Worm (Caenorhabditis elegans): Measurements from ENCODE around the gene epg-6.
A peak's percentile ranks its signal among the peaks of the same experiment; 100 is the strongest.

Gene epg-6

ce11 chrIII:10638339-10639021, 38.5 kb upstream of the epg-6 start, which contains the start of gene Y39A1A.27:
Y39A1A.27 (plus strand) TSS chrIII:10638971.
- TF ChIP-seq unc-55 (GFP tag; optimal IDR thresholded peaks at IDR 0.05) (peak; percentile 60), nhr-10 (tag; optimal IDR thresholded peaks at IDR 0.05) (no peak), ama-1 (optimal IDR thresholded peaks at IDR 0.05) (no peak), ceh-16 (tag; optimal IDR thresholded peaks at IDR 0.05) (no peak), F13H6.1 (tag; optimal IDR thresholded peaks at IDR 0.05) (no peak), lin-11 (tag; optimal IDR thresholded peaks at IDR 0.05) (no peak)

ce11 chrIII:10637933-10638332, 37.9 kb upstream of the epg-6 start:
- TF ChIP-seq fos-1 (tag; optimal IDR thresholded peaks at IDR 0.05) (no peak), zag-1 (tag; optimal IDR thresholded peaks at IDR 0.05) (no peak), unc-62 (GFP tag; optimal IDR thresholded peaks at IDR 0.05) (no peak), nhr-25 (tag; optimal IDR thresholded peaks at IDR 0.05) (no peak), crh-2 (tag; optimal IDR thresholded peaks at IDR 0.05) (no peak), sma-9 (GFP tag; optimal IDR thresholded peaks at IDR 0.05) (no peak), sma-9 (tag; optimal IDR thresholded peaks at IDR 0.05) (no peak), snpc-4 (tag; optimal IDR thresholded peaks at IDR 0.05) (no peak), lin-11 (tag; optimal IDR thresholded peaks at IDR 0.05) (no peak), unc-39 (tag; optimal IDR thresholded peaks at IDR 0.05) (no peak), nhr-11 (tag; optimal IDR thresholded peaks at IDR 0.05) (no peak), nhr-77 (tag; optimal IDR thresholded peaks at IDR 0.05) (no peak), dmd-4 (tag; optimal IDR thresholded peaks at IDR 0.05) (no peak), ZK546.5 (tag; optimal IDR thresholded peaks at IDR 0.05) (no peak), ceh-82 (tag; optimal IDR thresholded peaks at IDR 0.05) (no peak), mab-5 (tag; optimal IDR thresholded peaks at IDR 0.05) (no peak), egl-27 (tag; optimal IDR thresholded peaks at IDR 0.05) (no peak), lin-13 (GFP tag; optimal IDR thresholded peaks at IDR 0.05) (no peak), elt-3 (tag; optimal IDR thresholded peaks at IDR 0.05) (no peak), ztf-11 (tag; optimal IDR thresholded peaks at IDR 0.05) (no peak)

ce11 chrIII:10636493-10637031, 36.6 kb upstream of the epg-6 start:
- TF ChIP-seq sma-9 (GFP tag; optimal IDR thresholded peaks at IDR 0.05) (peak; percentile 41), sma-9 (tag; optimal IDR thresholded peaks at IDR 0.05) (no peak), blmp-1 (tag; optimal IDR thresholded peaks at IDR 0.05; ENCODE audit: insufficient read depth) (peak; percentile 44), mbf-1 (tag; optimal IDR thresholded peaks at IDR 0.05) (no peak), nhr-23 (tag; optimal IDR thresholded peaks at IDR 0.05) (no peak), ZK546.5 (tag; optimal IDR thresholded peaks at IDR 0.05) (no peak), nhr-129 (tag; optimal IDR thresholded peaks at IDR 0.05) (peak; percentile 32), F13H6.1 (tag; optimal IDR thresholded peaks at IDR 0.05) (peak; percentile 82), egl-27 (tag; optimal IDR thresholded peaks at IDR 0.05) (peak; percentile 32), fos-1 (tag; optimal IDR thresholded peaks at IDR 0.05) (peak; percentile 33)

- TF ChIP-seq aly-2 (tag; optimal IDR thresholded peaks at IDR 0.05) (no peak), ceh-82 (tag; optimal IDR thresholded peaks at IDR 0.05) (no peak), fos-1 (tag; optimal IDR thresholded peaks at IDR 0.05) (peak; percentile 32), crh-2 (tag; optimal IDR thresholded peaks at IDR 0.05) (no peak), ztf-11 (tag; optimal IDR thresholded peaks at IDR 0.05) (no peak), Y55F3AM.14 (GFP tag; optimal IDR thresholded peaks at IDR 0.05) (peak; percentile 57), lin-11 (tag; optimal IDR thresholded peaks at IDR 0.05) (no peak), nhr-11 (tag; optimal IDR thresholded peaks at IDR 0.05) (no peak), lsy-2 (tag; optimal IDR thresholded peaks at IDR 0.05) (no peak), nhr-10 (tag; optimal IDR thresholded peaks at IDR 0.05) (no peak), unc-39 (tag; optimal IDR thresholded peaks at IDR 0.05) (no peak), R02D3.7 (tag; optimal IDR thresholded peaks at IDR 0.05) (no peak), sma-9 (GFP tag; optimal IDR thresholded peaks at IDR 0.05) (no peak), sma-9 (tag; optimal IDR thresholded peaks at IDR 0.05) (no peak), elt-3 (tag; optimal IDR thresholded peaks at IDR 0.05) (no peak), gmeb-1 (tag; optimal IDR thresholded peaks at IDR 0.05) (no peak), nhr-23 (tag; optimal IDR thresholded peaks at IDR 0.05) (no peak), ztf-4 (tag; optimal IDR thresholded peaks at IDR 0.05) (no peak), C34F6.9 (tag; optimal IDR thresholded peaks at IDR 0.05) (no peak), egl-27 (tag; optimal IDR thresholded peaks at IDR 0.05) (no peak), nhr-77 (tag; optimal IDR thresholded peaks at IDR 0.05) (no peak), sma-3 (GFP tag; optimal IDR thresholded peaks at IDR 0.05) (no peak), unc-62 (GFP tag; optimal IDR thresholded peaks at IDR 0.05) (no peak), ceh-16 (tag; optimal IDR thresholded peaks at IDR 0.05) (no peak), nhr-25 (tag; optimal IDR thresholded peaks at IDR 0.05) (no peak), zag-1 (tag; optimal IDR thresholded peaks at IDR 0.05) (peak; percentile 17)
Measured at ce11 chrIII:10634576-10634975, 34.6 kb upstream of the epg-6 start.
